Worm (Caenorhabditis elegans): ENCODE measurements around the gene atg-18.

ce11 chrV:8608483-8608882, 22.6 kb downstream of the atg-18 start:
- TF ChIP-seq ztf-22 (GFP tag; optimal IDR thresholded peaks at IDR 0.05) (no peak), ztf-28 (GFP tag; IDR thresholded peaks at IDR 0.05) (no peak), F57C9.4 (tag; optimal IDR thresholded peaks at IDR 0.05) (no peak), dox-1 (GFP tag; IDR thresholded peaks at IDR 0.05) (no peak), lin-35 (GFP tag; optimal IDR thresholded peaks at IDR 0.05) (no peak), rec-8 (tag; optimal IDR thresholded peaks at IDR 0.05) (no peak), F37B4.10 (GFP tag; IDR thresholded peaks at IDR 0.05) (no peak)
